Fruit fly (Drosophila melanogaster) whole organism, embryonic: Measurements from ENCODE around the gene alien.

Experiments
- ATbp ChIP-seq: fragments of 200-800 bp; sonication (Bioruptor generic); optimal IDR thresholded peaks from 2 replicates; lab custom pipeline; 2017; ENCODE audit warnings: missing biosample characterization, mild to moderate bottlenecking, missing genetic modification characterization, missing genetic modification reagents
- CG12104 ChIP-seq: fragments of 200-800 bp; sonication (Bioruptor generic); optimal IDR thresholded peaks from 3 replicates; lab custom pipeline; 2016; ENCODE audit warnings: missing biosample characterization, missing genetic modification characterization
- CG14014 ChIP-seq: fragments of 200-800 bp; sonication (Bioruptor generic); IDR thresholded peaks from 2 replicates; pipeline ENCODE4 v1.3.6; 2022; ENCODE audit warnings: missing biosample characterization, missing genetic modification characterization
- CG17186 ChIP-seq: fragments of 200-800 bp; sonication (Bioruptor generic); optimal IDR thresholded peaks from 3 replicates; lab custom pipeline; 2017; ENCODE audit warnings: missing biosample characterization, missing genetic modification reagents, missing genetic modification characterization
- CG17359 ChIP-seq: fragments of 200-800 bp; sonication (Bioruptor generic); optimal IDR thresholded peaks from 3 replicates; lab custom pipeline; 2018; ENCODE audit warnings: missing biosample characterization, mild to moderate bottlenecking, missing genetic modification characterization, moderate library complexity
- CG17612 ChIP-seq: fragments of 200-800 bp; sonication (Bioruptor generic); IDR thresholded peaks from 2 replicates; pipeline ENCODE4 v1.3.6; 2022; ENCODE audit warnings: missing biosample characterization, missing genetic modification characterization
- CG17912 ChIP-seq: fragments of 200-800 bp; sonication (Bioruptor generic); optimal IDR thresholded peaks from 2 replicates; lab custom pipeline; 2018; ENCODE audit warnings: missing biosample characterization, mild to moderate bottlenecking, missing genetic modification characterization
- CG18011 ChIP-seq: fragments of 200-800 bp; sonication (Bioruptor generic); optimal IDR thresholded peaks from 2 replicates; lab custom pipeline; 2017; ENCODE audit warnings: missing biosample characterization, missing genetic modification characterization, mild to moderate bottlenecking, moderate library complexity, missing genotype
- CG3281 ChIP-seq: fragments of 200-800 bp; sonication (Bioruptor generic); optimal IDR thresholded peaks from 3 replicates; lab custom pipeline; 2017; ENCODE audit warnings: missing biosample characterization, mild to moderate bottlenecking, missing genetic modification characterization
- CG4328 ChIP-seq: fragments of 200-800 bp; sonication (Bioruptor generic); optimal IDR thresholded peaks from 3 replicates; lab custom pipeline; 2017; ENCODE audit warnings: missing biosample characterization, missing genetic modification reagents, missing genetic modification characterization
- CG4617 ChIP-seq: fragments of 200-800 bp; sonication (Bioruptor generic); optimal IDR thresholded peaks from 3 replicates; lab custom pipeline; 2016; ENCODE audit warnings: missing biosample characterization, missing genetic modification characterization, borderline replicate concordance
- CG6813 ChIP-seq: fragments of 200-800 bp; sonication (Bioruptor generic); optimal IDR thresholded peaks from 2 replicates; lab custom pipeline; 2017; ENCODE audit warnings: missing biosample characterization, missing genetic modification characterization, mild to moderate bottlenecking, moderate library complexity, missing genetic modification reagents
- CG7357 ChIP-seq: fragments of 200-800 bp; sonication (Bioruptor generic); IDR thresholded peaks from 3 replicates; pipeline ENCODE4 v1.3.6; 2022; ENCODE audit warnings: missing biosample characterization, missing genetic modification characterization
- CG7745 ChIP-seq: fragments of 200-800 bp; sonication (Bioruptor generic); optimal IDR thresholded peaks from 2 replicates; lab custom pipeline; 2018; ENCODE audit warnings: missing biosample characterization, mild to moderate bottlenecking, missing genetic modification characterization, moderate library complexity
- CG8388 ChIP-seq: fragments of 200-800 bp; sonication (Bioruptor generic); optimal IDR thresholded peaks from 2 replicates; lab custom pipeline; 2019; ENCODE audit warnings: missing biosample characterization, mild to moderate bottlenecking, missing genetic modification characterization, moderate library complexity
- CG9817 ChIP-seq: fragments of 200-800 bp; sonication (Bioruptor generic); optimal IDR thresholded peaks from 2 replicates; lab custom pipeline; 2018; ENCODE audit warnings: missing biosample characterization, mild to moderate bottlenecking, missing genetic modification characterization, moderate library complexity
- Doc2 ChIP-seq: fragments of 200-800 bp; sonication (Bioruptor generic); IDR thresholded peaks from 2 replicates; pipeline ENCODE4 v1.3.6; 2022; ENCODE audit warnings: missing biosample characterization, missing genetic modification characterization
- Eip74EF ChIP-seq, 2 experiments: fragments of 200-800 bp in 1 of 2; fragments of >200 bp in 1 of 2; sonication (Bioruptor generic) in 1 of 2; optimal IDR thresholded peaks; 2 replicates each; lab custom pipeline; 2017 to 2019; ENCODE audit warnings: missing biosample characterization in 2 of 2, missing genetic modification characterization in 2 of 2, mild to moderate bottlenecking in 1 of 2, moderate library complexity in 1 of 2
- GATAe ChIP-seq: fragments of 200-800 bp; sonication (Bioruptor generic); conservative IDR thresholded peaks from 2 replicates; pipeline ENCODE4 v1.3.6; 2022; ENCODE audit warnings: missing biosample characterization, missing genetic modification characterization
- Gsc ChIP-seq: fragments of 200-800 bp; sonication (Bioruptor generic); IDR thresholded peaks from 2 replicates; pipeline ENCODE4 v1.3.6; 2022; ENCODE audit warnings: missing biosample characterization, missing genetic modification characterization
- Gug ChIP-seq: fragments of 200-800 bp; sonication (Bioruptor generic); IDR thresholded peaks from 4 replicates; pipeline ENCODE4 v1.3.6; 2022; ENCODE audit warnings: missing biosample characterization, missing genetic modification characterization
- HLH3B ChIP-seq: fragments of 200-800 bp; sonication (Bioruptor generic); IDR thresholded peaks from 2 replicates; pipeline ENCODE4 v1.3.6; 2022; ENCODE audit warnings: missing biosample characterization, missing genetic modification characterization
- Kr ChIP-seq: fragments of 200-800 bp; sonication (Bioruptor generic); optimal IDR thresholded peaks from 2 replicates; lab custom pipeline; 2017; ENCODE audit warnings: missing biosample characterization, mild to moderate bottlenecking, missing genetic modification characterization
- Nf-YA ChIP-seq: fragments of 200-800 bp; sonication (Bioruptor generic); IDR thresholded peaks from 2 replicates; pipeline ENCODE4 v1.3.6; 2022; ENCODE audit warnings: missing biosample characterization, missing genetic modification characterization
- NfI ChIP-seq: fragments of 200-800 bp; sonication (Bioruptor generic); optimal IDR thresholded peaks from 3 replicates; lab custom pipeline; 2018; ENCODE audit warnings: missing biosample characterization, mild to moderate bottlenecking, missing genetic modification characterization, moderate library complexity
- Poxn ChIP-seq: fragments of 200-800 bp; sonication (Bioruptor generic); IDR thresholded peaks from 2 replicates; pipeline ENCODE4 v1.3.6; 2022; ENCODE audit warnings: missing biosample characterization, missing genetic modification characterization
- Rfx ChIP-seq: fragments of 200-800 bp; sonication (Bioruptor generic); IDR thresholded peaks from 2 replicates; pipeline ENCODE4 v1.3.6; 2022; ENCODE audit warnings: missing biosample characterization, missing genetic modification characterization
- Ssrp ChIP-seq: fragments of 200-800 bp; sonication (Bioruptor generic); optimal IDR thresholded peaks from 2 replicates; lab custom pipeline; 2018; ENCODE audit warnings: missing biosample characterization, mild to moderate bottlenecking, missing genetic modification characterization, moderate library complexity
- Stat92E ChIP-seq, 3 experiments: fragments of >200 bp in 2 of 3; fragments of 200-800 bp in 1 of 3; sonication (Bioruptor generic) in 1 of 3; optimal IDR thresholded peaks; 2 replicates each; lab custom pipeline; 2017 to 2019; ENCODE audit warnings: missing biosample characterization in 3 of 3, missing genetic modification characterization in 3 of 3, mild to moderate bottlenecking in 1 of 3, moderate library complexity in 1 of 3
- Trl ChIP-seq, 3 experiments: fragments of >200 bp in 2 of 3; fragments of 200-800 bp in 1 of 3; sonication (Bioruptor generic) in 1 of 3; optimal IDR thresholded peaks; 2 replicates in 1 of 3; 3 replicates in 2 of 3; lab custom pipeline; 2016 to 2017; ENCODE audit warnings: missing biosample characterization in 1 of 3, missing genetic modification characterization in 1 of 3
- Vsx1 ChIP-seq: fragments of 200-800 bp; sonication (Bioruptor generic); optimal IDR thresholded peaks from 2 replicates; lab custom pipeline; 2017; ENCODE audit warnings: missing biosample characterization, mild to moderate bottlenecking, missing genetic modification characterization, missing genetic modification reagents
- ab ChIP-seq: fragments of 200-800 bp; sonication (Bioruptor generic); optimal IDR thresholded peaks from 2 replicates; lab custom pipeline; 2016; ENCODE audit warnings: missing biosample characterization, missing genetic modification characterization
- amos ChIP-seq: fragments of 200-800 bp; sonication (Bioruptor generic); IDR thresholded peaks from 2 replicates; pipeline ENCODE4 v1.3.6; 2022; ENCODE audit warnings: missing biosample characterization, missing genetic modification characterization; ENCODE audit not compliant: partially characterized antibody
- bowl ChIP-seq: fragments of 200-800 bp; sonication (Bioruptor generic); IDR thresholded peaks from 2 replicates; pipeline ENCODE4 v1.3.6; 2022; ENCODE audit warnings: missing biosample characterization, missing genetic modification characterization
- cas ChIP-seq: fragments of 200-800 bp; sonication (Bioruptor generic); IDR thresholded peaks from 2 replicates; pipeline ENCODE4 v1.3.6; 2022; ENCODE audit warnings: missing biosample characterization, missing genetic modification characterization
- danr ChIP-seq: fragments of 200-800 bp; sonication (Bioruptor generic); IDR thresholded peaks from 2 replicates; pipeline ENCODE4 v1.3.6; 2022; ENCODE audit warnings: missing biosample characterization, missing genetic modification characterization
- dimm ChIP-seq: fragments of 200-800 bp; sonication (Bioruptor generic); IDR thresholded peaks from 2 replicates; pipeline ENCODE4 v1.3.6; 2022; ENCODE audit warnings: missing biosample characterization, missing genetic modification characterization
- eyg ChIP-seq: fragments of 200-800 bp; sonication (Bioruptor generic); optimal IDR thresholded peaks from 3 replicates; lab custom pipeline; 2016; ENCODE audit warnings: missing biosample characterization, missing genetic modification characterization
- fru ChIP-seq: fragments of >200 bp; optimal IDR thresholded peaks from 2 replicates; lab custom pipeline; 2017
- hb ChIP-seq: fragments of 200-800 bp; sonication (Bioruptor generic); IDR thresholded peaks from 3 replicates; pipeline ENCODE4 v1.3.6; 2022; ENCODE audit warnings: missing biosample characterization, missing genetic modification characterization; ENCODE audit not compliant: partially characterized antibody
- kay ChIP-seq: fragments of 200-800 bp; sonication (Bioruptor generic); optimal IDR thresholded peaks from 2 replicates; lab custom pipeline; 2016; ENCODE audit warnings: missing biosample characterization, missing genetic modification characterization
- lbe ChIP-seq: fragments of 200-800 bp; sonication (Bioruptor generic); optimal IDR thresholded peaks from 2 replicates; lab custom pipeline; 2016; ENCODE audit warnings: missing biosample characterization, mild to moderate bottlenecking, missing genetic modification characterization
- mld ChIP-seq: fragments of 200-800 bp; sonication (Bioruptor generic); IDR thresholded peaks from 3 replicates; pipeline ENCODE4 v1.3.6; 2022; ENCODE audit warnings: missing biosample characterization, missing genetic modification characterization; ENCODE audit not compliant: partially characterized antibody
- nerfin-2 ChIP-seq: fragments of 200-800 bp; sonication (Bioruptor generic); IDR thresholded peaks from 2 replicates; pipeline ENCODE4 v1.3.6; 2022; ENCODE audit warnings: missing biosample characterization, missing genetic modification characterization; ENCODE audit not compliant: partially characterized antibody
- odd ChIP-seq: fragments of 200-800 bp; sonication (Bioruptor generic); optimal IDR thresholded peaks from 2 replicates; lab custom pipeline; 2017; ENCODE audit warnings: missing biosample characterization, mild to moderate bottlenecking, missing genetic modification characterization
- onecut ChIP-seq: fragments of 200-800 bp; sonication (Bioruptor generic); IDR thresholded peaks from 2 replicates; pipeline ENCODE4 v1.3.6; 2022; ENCODE audit warnings: missing biosample characterization, missing genetic modification characterization
- prd ChIP-seq, 3 experiments: fragments of >200 bp in 2 of 3; fragments of 200-800 bp in 1 of 3; sonication (Bioruptor generic) in 1 of 3; optimal IDR thresholded peaks in 2 of 3; IDR thresholded peaks in 1 of 3; 2 replicates in 2 of 3; 3 replicates in 1 of 3; pipeline versions ENCODE4 v1.3.6 to Lab custom; 2017 to 2022; ENCODE audit warnings: missing biosample characterization in 1 of 3, missing genetic modification characterization in 1 of 3
- rib ChIP-seq: fragments of 200-800 bp; sonication (Bioruptor generic); IDR thresholded peaks from 2 replicates; pipeline ENCODE4 v1.3.6; 2022; ENCODE audit warnings: missing biosample characterization, missing genetic modification characterization
- ssp ChIP-seq: fragments of 200-800 bp; sonication (Bioruptor generic); IDR thresholded peaks from 2 replicates; pipeline ENCODE4 v1.3.6; 2022; ENCODE audit warnings: missing biosample characterization, missing genetic modification characterization

alien gene

dm6 chr2L:8997285-8997684 lies at the start of gene alien, which contains the start of gene CG18661 (continued):
- TF ChIP-seq hb, result no peak
- TF ChIP-seq GATAe, result peak; percentile 55; the same call in 1 of the 2 replicates
- TF ChIP-seq rib (GFP tag; lab: Robert Waterston, UW), result peak; percentile 80; the same call in 1 of the 2 replicates
- TF ChIP-seq prd (optimal IDR thresholded peaks at IDR 0.05; lab: Kevin White, UChicago), result no peak
- TF ChIP-seq prd (GFP tag; IDR thresholded peaks at IDR 0.05; lab: Robert Waterston, UW), result peak; percentile 95
- TF ChIP-seq Ssrp, result peak; percentile 91
- TF ChIP-seq eyg (GFP tag; lab: Kevin White, UChicago), result peak; percentile 78
- TF ChIP-seq lbe, result no peak
- no peak for TF ChIP-seq Kr (GFP tag; lab: Kevin White, UChicago)
- peak; percentile 43 for TF ChIP-seq CG12104 (GFP tag; lab: Kevin White, UChicago)
- TF ChIP-seq ssp (GFP tag; lab: Robert Waterston, UW), result peak; percentile 81
- TF ChIP-seq odd (GFP tag; lab: Kevin White, UChicago), result no peak
- peak; percentile 77 for TF ChIP-seq CG17912
- peak; percentile 80 for TF ChIP-seq CG4617 (GFP tag; lab: Kevin White, UChicago)
- TF ChIP-seq Eip74EF (GFP tag; optimal IDR thresholded peaks at IDR 0.05; lab: Kevin White, UChicago), result no peak
- TF ChIP-seq nerfin-2, result peak; percentile 33; the same call in 1 of the 2 replicates
- peak; percentile 96 for TF ChIP-seq Rfx (GFP tag; lab: Robert Waterston, UW)
- no peak for TF ChIP-seq CG6813
- peak; percentile 96 for TF ChIP-seq kay (GFP tag; lab: Kevin White, UChicago)
- peak; percentile 43 for TF ChIP-seq ab (GFP tag; lab: Kevin White, UChicago)
- TF ChIP-seq fru (lab: Kevin White, UChicago), result no peak
- no peak for TF ChIP-seq ATbp (GFP tag; lab: Kevin White, UChicago)
- peak; percentile 85 for TF ChIP-seq CG9817 (tag; lab: Kevin White, UChicago)
- TF ChIP-seq dimm (GFP tag; lab: Robert Waterston, UW), result peak; percentile 89
- peak; percentile 10 for TF ChIP-seq CG4328
- TF ChIP-seq CG17186 (GFP tag; lab: Kevin White, UChicago), result peak; percentile 68
- TF ChIP-seq NfI, result peak; percentile 95
- TF ChIP-seq Poxn (GFP tag; lab: Robert Waterston, UW), result peak; percentile 54; the same call in 1 of the 2 replicates
- peak; percentile 62 for TF ChIP-seq amos (GFP tag; lab: Robert Waterston, UW)
- TF ChIP-seq Gsc (GFP tag; lab: Robert Waterston, UW), result peak; percentile 48; the same call in 1 of the 2 replicates
- TF ChIP-seq HLH3B (GFP tag; lab: Robert Waterston, UW), result peak; percentile 98
- TF ChIP-seq mld (GFP tag; lab: Robert Waterston, UW), result no peak
- 0 out of 2 replicates have a peak, but pooled peaks have one; percentile 6 for TF ChIP-seq Doc2 (GFP tag; lab: Robert Waterston, UW)
- TF ChIP-seq cas (GFP tag; lab: Robert Waterston, UW), result peak; percentile 96
- peak; percentile 61 for TF ChIP-seq CG18011 (GFP tag; lab: Kevin White, UChicago)
- TF ChIP-seq CG17612, result peak; percentile 45
- no peak for TF ChIP-seq Vsx1
- TF ChIP-seq CG7357 (GFP tag; lab: Robert Waterston, UW), result peak; percentile 66
- no peak for TF ChIP-seq CG7745 (tag; lab: Kevin White, UChicago)
- TF ChIP-seq danr, result peak; percentile 91
- peak; percentile 83 for TF ChIP-seq Nf-YA
- no peak for TF ChIP-seq Trl (optimal IDR thresholded peaks at IDR 0.05; lab: Kevin White, UChicago)
- TF ChIP-seq Trl (GFP tag; optimal IDR thresholded peaks at IDR 0.05; lab: Kevin White, UChicago), result peak; percentile 98
- TF ChIP-seq CG17359 (tag; lab: Kevin White, UChicago), result peak; percentile 57
- TF ChIP-seq bowl (GFP tag; lab: Robert Waterston, UW), result peak; percentile 92
- peak; percentile 88 for TF ChIP-seq CG14014
- peak in 1 of 3 experiments; percentile 40 for TF ChIP-seq Stat92E (GFP tag; optimal IDR thresholded peaks at IDR 0.05; lab: Kevin White, UChicago)
- peak; percentile 46 for TF ChIP-seq CG8388
- TF ChIP-seq Gug, result peak; percentile 92
- peak; percentile 35 for TF ChIP-seq CG3281
- TF ChIP-seq onecut (GFP tag; lab: Robert Waterston, UW), result peak; percentile 89
